Worm (Caenorhabditis elegans): ENCODE results near the gene F12F6.1.

Gene F12F6.1

ce11 chrIV:11592165-11592564 is 8.4 kb downstream of the F12F6.1 start, which contains the start of gene spe-36:
Gene spe-36 (minus strand): TSS chrIV:11592265.
- TF ChIP-seq ceh-39 (tag; optimal IDR thresholded peaks at IDR 0.05) (no peak), cnd-1 (tag; optimal IDR thresholded peaks at IDR 0.05) (no peak), hlh-1 (tag; optimal IDR thresholded peaks at IDR 0.05) (no peak), nhr-12 (tag; optimal IDR thresholded peaks at IDR 0.05) (no peak), nhr-76 (tag; optimal IDR thresholded peaks at IDR 0.05) (no peak), zip-8 (tag; optimal IDR thresholded peaks at IDR 0.05) (no peak), ztf-11 (tag; optimal IDR thresholded peaks at IDR 0.05) (no peak), snpc-4 (tag; optimal IDR thresholded peaks at IDR 0.05) (no peak), mls-2 (tag; optimal IDR thresholded peaks at IDR 0.05) (no peak), unc-39 (tag; optimal IDR thresholded peaks at IDR 0.05) (no peak), nhr-237 (tag; optimal IDR thresholded peaks at IDR 0.05) (no peak)

ce11 chrIV:11592820-11593219 is 9.1 kb downstream of the F12F6.1 start:
- TF ChIP-seq lsy-2 (tag; optimal IDR thresholded peaks at IDR 0.05) (peak; percentile 6), mab-5 (tag; optimal IDR thresholded peaks at IDR 0.05) (no peak), ceh-83 (GFP tag; optimal IDR thresholded peaks at IDR 0.05) (no peak), sptf-1 (tag; optimal IDR thresholded peaks at IDR 0.05) (peak; percentile 24), ces-1 (GFP tag; optimal IDR thresholded peaks at IDR 0.05) (peak; percentile 10), mep-1 (tag; optimal IDR thresholded peaks at IDR 0.05) (peak; percentile 8)

ce11 chrIV:11593415-11594190 is 9.8 kb downstream of the F12F6.1 start, which contains the start of gene F40F11.3:
Gene F40F11.3 (minus strand): TSS chrIV:11594003.
- TF ChIP-seq cnd-1 (tag; optimal IDR thresholded peaks at IDR 0.05), result peak; percentile 65
- peak; percentile 35 for TF ChIP-seq nhr-2 (tag; optimal IDR thresholded peaks at IDR 0.05)
- peak; percentile 11 for TF ChIP-seq lin-13 (tag; optimal IDR thresholded peaks at IDR 0.05)
- TF ChIP-seq nhr-12 (tag; optimal IDR thresholded peaks at IDR 0.05), result no peak
- TF ChIP-seq sptf-1 (tag; optimal IDR thresholded peaks at IDR 0.05), result no peak
- no peak for TF ChIP-seq ceh-43 (GFP tag; optimal IDR thresholded peaks at IDR 0.05)
- TF ChIP-seq sem-2 (GFP tag; optimal IDR thresholded peaks at IDR 0.05), result no peak
- peak; percentile 53 for TF ChIP-seq ceh-39 (tag; optimal IDR thresholded peaks at IDR 0.05)
- peak; percentile 64 for TF ChIP-seq hlh-1 (tag; optimal IDR thresholded peaks at IDR 0.05)
- peak; percentile 45 for TF ChIP-seq mls-2 (tag; optimal IDR thresholded peaks at IDR 0.05)
- no peak for TF ChIP-seq unc-39 (tag; optimal IDR thresholded peaks at IDR 0.05)
- peak; percentile 96 for TF ChIP-seq ces-1 (GFP tag; optimal IDR thresholded peaks at IDR 0.05)
- TF ChIP-seq lsy-2 (tag; optimal IDR thresholded peaks at IDR 0.05), result no peak
- TF ChIP-seq nhr-76 (tag; optimal IDR thresholded peaks at IDR 0.05), result no peak
- peak; percentile 43 for TF ChIP-seq unc-120 (tag; optimal IDR thresholded peaks at IDR 0.05; ENCODE audit: poor library complexity, severe bottlenecking)
- TF ChIP-seq blmp-1 (tag; optimal IDR thresholded peaks at IDR 0.05), result no peak
- peak; percentile 79 for TF ChIP-seq mep-1 (tag; optimal IDR thresholded peaks at IDR 0.05)
- TF ChIP-seq ceh-83 (GFP tag; optimal IDR thresholded peaks at IDR 0.05), result no peak
- no peak for TF ChIP-seq snpc-4 (tag; optimal IDR thresholded peaks at IDR 0.05)
- TF ChIP-seq drap-1 (GFP tag; optimal IDR thresholded peaks at IDR 0.05), result peak; percentile 58
- peak; percentile 87 for TF ChIP-seq unc-62 (GFP tag; optimal IDR thresholded peaks at IDR 0.05)
- no peak for TF ChIP-seq ztf-11 (tag; optimal IDR thresholded peaks at IDR 0.05)
- no peak for TF ChIP-seq tbx-8 (GFP tag; optimal IDR thresholded peaks at IDR 0.05)
- TF ChIP-seq flh-1 (GFP tag; optimal IDR thresholded peaks at IDR 0.05), result no peak
- peak; percentile 90 for TF ChIP-seq nhr-237 (tag; optimal IDR thresholded peaks at IDR 0.05)
- TF ChIP-seq M03D4.4 (tag; optimal IDR thresholded peaks at IDR 0.05), result no peak
- peak; percentile 24 for TF ChIP-seq bed-3 (GFP tag; optimal IDR thresholded peaks at IDR 0.05)
- TF ChIP-seq nhr-28 (tag; optimal IDR thresholded peaks at IDR 0.05), result peak; percentile 15
- peak; percentile 32 for TF ChIP-seq zip-8 (tag; optimal IDR thresholded peaks at IDR 0.05)
- no peak for TF ChIP-seq elt-1 (tag; optimal IDR thresholded peaks at IDR 0.05; ENCODE audit: borderline replicate concordance, insufficient read depth)
- TF ChIP-seq ham-2 (GFP tag; optimal IDR thresholded peaks at IDR 0.05), result peak; percentile 59
- TF ChIP-seq lin-32 (GFP tag; optimal IDR thresholded peaks at IDR 0.05), result peak; percentile 50
- no peak for TF ChIP-seq elt-3 (tag; optimal IDR thresholded peaks at IDR 0.05)
- peak; percentile 12 for TF ChIP-seq mab-5 (tag; optimal IDR thresholded peaks at IDR 0.05)
- TF ChIP-seq pha-4 (tag; optimal IDR thresholded peaks at IDR 0.05), result peak; percentile 98
